Fruit fly (Drosophila melanogaster) Kc167 (cell line): ENCODE measurements around the gene CG31917.

ENCODE experiments used
- Myc ChIP-seq: fragments of >200 bp; optimal IDR thresholded peaks from 2 replicates; lab custom pipeline; 2017; ENCODE audit warnings: missing external identifiers
- h ChIP-seq: fragments of >200 bp; optimal IDR thresholded peaks from 3 replicates; lab custom pipeline; 2018; ENCODE audit warnings: missing external identifiers
- insv ChIP-seq: fragments of >200 bp; optimal IDR thresholded peaks from 3 replicates; lab custom pipeline; 2018; ENCODE audit warnings: missing external identifiers
- psq ChIP-seq: fragments of >200 bp; optimal IDR thresholded peaks from 2 replicates; lab custom pipeline; 2017; ENCODE audit warnings: missing external identifiers
- ttk ChIP-seq: sonication (Bioruptor generic); optimal IDR thresholded peaks from 2 replicates; lab custom pipeline; 2017; ENCODE audit warnings: missing external identifiers

dm6 chr2L:5043495-5044146, 33.0 kb upstream of the CG31917 start:
- no peak for TF ChIP-seq h
- no peak for TF ChIP-seq psq
- TF ChIP-seq insv (lab: Kevin White, UChicago), result no peak
- TF ChIP-seq Myc, result no peak
- TF ChIP-seq ttk (lab: Kevin White, UChicago), result no peak
